Worm (Caenorhabditis elegans) whole organism, L1 larva: ENCODE measurements around the gene C07A12.7.
A peak's percentile ranks its signal among the peaks of the same experiment; 100 is the strongest.

Source experiments
- C16A3.4 ChIP-seq: fragments of 150-350 bp; optimal IDR thresholded peaks from 2 replicates; lab custom pipeline; 2014; ENCODE audit warnings: missing biosample characterization, missing genetic modification characterization
- C34B4.2 ChIP-seq: sonication (generic microtip); optimal IDR thresholded peaks from 2 replicates; lab custom pipeline; 2017; ENCODE audit warnings: mild to moderate bottlenecking, missing genetic modification characterization, missing compliant biosample characterization
- F16B12.6 ChIP-seq: fragments of 150-350 bp; optimal IDR thresholded peaks from 2 replicates; lab custom pipeline; 2014; ENCODE audit warnings: missing biosample characterization, missing genetic modification characterization
- aly-2 ChIP-seq: fragments of 150-350 bp; optimal IDR thresholded peaks from 2 replicates; lab custom pipeline; 2014; ENCODE audit warnings: missing biosample characterization, missing genetic modification characterization
- ama-1 ChIP-seq: fragments of 150-350 bp; optimal IDR thresholded peaks from 2 replicates; lab custom pipeline; 2014
- ceh-8 ChIP-seq: fragments of 200-800 bp; sonication (Bioruptor generic); optimal IDR thresholded peaks from 2 replicates; lab custom pipeline; 2018; ENCODE audit warnings: mild to moderate bottlenecking, missing genetic modification characterization, moderate library complexity, missing compliant biosample characterization
- ceh-82 ChIP-seq, 3 experiments: fragments of 150-350 bp in 1 of 3; sonication (generic microtip) in 2 of 3; optimal IDR thresholded peaks; 2 replicates each; lab custom pipeline; 2014 to 2017; ENCODE audit warnings: missing biosample characterization in 3 of 3, missing genetic modification characterization in 3 of 3
- ceh-88 ChIP-seq: fragments of 200-800 bp; sonication (Bioruptor generic); IDR thresholded peaks from 2 replicates; pipeline ENCODE4 v1.3.6; 2022; ENCODE audit warnings: missing genetic modification characterization, missing compliant biosample characterization
- ceh-90 ChIP-seq: sonication (generic microtip); optimal IDR thresholded peaks from 2 replicates; lab custom pipeline; 2016; ENCODE audit warnings: missing genetic modification characterization, missing compliant biosample characterization
- ces-1 ChIP-seq: fragments of 150-350 bp; optimal IDR thresholded peaks from 2 replicates; lab custom pipeline; 2014; ENCODE audit warnings: missing biosample characterization, missing genetic modification reagents, missing genetic modification characterization
- dpl-1 ChIP-seq, 3 experiments: fragments of 150-350 bp in 2 of 3; sonication (generic microtip) in 1 of 3; optimal IDR thresholded peaks; 2 replicates each; lab custom pipeline; 2014 to 2017; ENCODE audit warnings: missing biosample characterization in 3 of 3, missing genetic modification characterization in 3 of 3, missing genetic modification reagents in 3 of 3
- dsc-1 ChIP-seq: sonication (generic microtip); optimal IDR thresholded peaks from 2 replicates; lab custom pipeline; 2016; ENCODE audit warnings: mild to moderate bottlenecking, missing genetic modification characterization, missing compliant biosample characterization
- egl-13 ChIP-seq: sonication (generic microtip); optimal IDR thresholded peaks from 2 replicates; lab custom pipeline; 2016; ENCODE audit warnings: missing genotype, missing genetic modification reagents, missing genetic modification characterization, missing compliant biosample characterization
- egl-27 ChIP-seq, 2 experiments: fragments of 150-350 bp in 1 of 2; sonication (generic microtip); optimal IDR thresholded peaks; 3 replicates each; lab custom pipeline; 2017 to 2018; ENCODE audit warnings: missing biosample characterization in 2 of 2, missing genetic modification characterization in 2 of 2, missing genetic modification reagents in 2 of 2
- ets-5 ChIP-seq: fragments of 200-800 bp; sonication (Bioruptor generic); IDR thresholded peaks from 2 replicates; pipeline ENCODE4 v1.3.6; 2022; ENCODE audit warnings: missing genetic modification characterization, missing compliant biosample characterization
- fkh-10 ChIP-seq: sonication (generic microtip); optimal IDR thresholded peaks from 2 replicates; lab custom pipeline; 2017; ENCODE audit warnings: missing biosample characterization, missing genetic modification reagents, missing genetic modification characterization
- fkh-4 ChIP-seq: sonication (generic microtip); optimal IDR thresholded peaks from 2 replicates; lab custom pipeline; 2016; ENCODE audit warnings: missing compliant biosample characterization, missing genetic modification characterization, borderline replicate concordance
- fos-1 ChIP-seq: fragments of 150-350 bp; optimal IDR thresholded peaks from 2 replicates; lab custom pipeline; 2014; ENCODE audit warnings: missing biosample characterization, missing genetic modification characterization
- grh-1 ChIP-seq: fragments of 200-800 bp; sonication (Bioruptor generic); IDR thresholded peaks from 2 replicates; pipeline ENCODE4 v1.3.6; 2022; ENCODE audit warnings: missing genetic modification reagents, missing genetic modification characterization, missing compliant biosample characterization
- hlh-4 ChIP-seq: sonication (generic microtip); optimal IDR thresholded peaks from 2 replicates; lab custom pipeline; 2016; ENCODE audit warnings: mild to moderate bottlenecking, missing genetic modification characterization, missing compliant biosample characterization
- lin-39 ChIP-seq: fragments of 150-350 bp; optimal IDR thresholded peaks from 2 replicates; lab custom pipeline; 2014; ENCODE audit warnings: missing biosample characterization, missing genetic modification reagents, missing genetic modification characterization
- lsy-2 ChIP-seq, 2 experiments: fragments of 150-350 bp; optimal IDR thresholded peaks; 2 replicates each; lab custom pipeline; 2014; ENCODE audit warnings: missing biosample characterization in 2 of 2, missing genetic modification characterization in 2 of 2
- mdl-1 ChIP-seq, 2 experiments: fragments of 150-350 bp; optimal IDR thresholded peaks; 2 replicates each; lab custom pipeline; 2014 to 2017; ENCODE audit warnings: missing biosample characterization in 2 of 2, missing genetic modification characterization in 2 of 2, inconsistent platforms in 1 of 2
- mep-1 ChIP-seq: fragments of 150-350 bp; optimal IDR thresholded peaks from 2 replicates; lab custom pipeline; 2014; ENCODE audit warnings: missing biosample characterization, missing genetic modification characterization
- nhr-11 ChIP-seq: fragments of 150-350 bp; optimal IDR thresholded peaks from 2 replicates; lab custom pipeline; 2014; ENCODE audit warnings: missing biosample characterization, missing genetic modification characterization
- nhr-12 ChIP-seq: sonication (generic microtip); optimal IDR thresholded peaks from 2 replicates; lab custom pipeline; 2017; ENCODE audit warnings: missing biosample characterization, missing genetic modification characterization
- nhr-19 ChIP-seq: fragments of 200-800 bp; sonication (Bioruptor generic); conservative IDR thresholded peaks from 2 replicates; pipeline ENCODE4 v1.3.6; 2022; ENCODE audit warnings: missing genetic modification characterization, missing compliant biosample characterization
- nhr-47 ChIP-seq: sonication (generic microtip); optimal IDR thresholded peaks from 2 replicates; lab custom pipeline; 2016; ENCODE audit warnings: mild to moderate bottlenecking, missing genetic modification characterization, moderate library complexity, missing compliant biosample characterization
- nhr-71 ChIP-seq: sonication (generic microtip); optimal IDR thresholded peaks from 2 replicates; lab custom pipeline; 2016; ENCODE audit warnings: mild to moderate bottlenecking, missing genetic modification characterization, moderate library complexity, missing compliant biosample characterization
- nhr-77 ChIP-seq: fragments of 150-350 bp; optimal IDR thresholded peaks from 2 replicates; lab custom pipeline; 2014; ENCODE audit warnings: missing biosample characterization, missing genetic modification characterization
- pax-3 ChIP-seq: fragments of 200-800 bp; sonication (Bioruptor generic); optimal IDR thresholded peaks from 2 replicates; lab custom pipeline; 2018; ENCODE audit warnings: mild to moderate bottlenecking, missing genetic modification characterization, moderate library complexity, missing compliant biosample characterization
- pqm-1 ChIP-seq: sonication (generic microtip); optimal IDR thresholded peaks from 3 replicates; lab custom pipeline; 2017; ENCODE audit warnings: missing biosample characterization, missing genetic modification characterization
- skn-1 ChIP-seq: fragments of 150-350 bp; optimal IDR thresholded peaks from 2 replicates; lab custom pipeline; 2014; ENCODE audit warnings: missing biosample characterization, missing genetic modification characterization
- tbx-2 ChIP-seq: sonication (generic microtip); optimal IDR thresholded peaks from 2 replicates; lab custom pipeline; 2016; ENCODE audit warnings: missing genetic modification characterization, missing compliant biosample characterization
- unc-30 ChIP-seq: sonication (generic microtip); optimal IDR thresholded peaks from 2 replicates; lab custom pipeline; 2017; ENCODE audit warnings: missing biosample characterization, missing genetic modification characterization
- vab-15 ChIP-seq: sonication (generic microtip); optimal IDR thresholded peaks from 2 replicates; lab custom pipeline; 2017; ENCODE audit warnings: missing genotype, mild to moderate bottlenecking, missing genetic modification characterization, missing compliant biosample characterization

C07A12.7 gene

ce11 chrX:4469297-4469816, 52.6 kb downstream of the C07A12.7 start, which contains the start of gene asb-2 (continued):
- TF ChIP-seq nhr-12 (tag; lab: Kevin White, UChicago) (no peak), nhr-47 (tag; lab: Kevin White, UChicago) (peak; percentile 90), ces-1 (GFP tag; lab: Kevin White, UChicago) (no peak), fkh-4 (tag; lab: Kevin White, UChicago) (no peak), nhr-71 (peak; percentile 93), F16B12.6 (tag; lab: Kevin White, UChicago) (peak; percentile 56), lin-39 (peak; percentile 23), ceh-8 (GFP tag; lab: Kevin White, UChicago) (no peak), mdl-1 (tag; optimal IDR thresholded peaks at IDR 0.05; lab: Kevin White, UChicago) (peak in 1 of 2 experiments; percentile 87), dpl-1 (GFP tag; optimal IDR thresholded peaks at IDR 0.05; lab: Kevin White, UChicago) (peak; percentile 69 to 79 (median 78)), ceh-82 (tag; optimal IDR thresholded peaks at IDR 0.05; lab: Kevin White, UChicago) (peak; percentile 74 to 93 (median 79)), mep-1 (tag; lab: Kevin White, UChicago) (peak; percentile 95), dsc-1 (peak; percentile 79), vab-15 (tag; lab: Kevin White, UChicago) (peak; percentile 22), lsy-2 (tag; optimal IDR thresholded peaks at IDR 0.05; lab: Kevin White, UChicago) (peak; percentile 85 to 92), nhr-11 (tag; lab: Kevin White, UChicago) (peak; percentile 67), ceh-90 (tag; lab: Kevin White, UChicago) (peak; percentile 2), tbx-2 (peak; percentile 86), ets-5 (GFP tag; lab: Robert Waterston, UW) (no peak), pax-3 (tag; lab: Kevin White, UChicago) (peak; percentile 39), fos-1 (tag; lab: Kevin White, UChicago) (peak; percentile 90), ama-1 (lab: Kevin White, UChicago) (peak; percentile 40), C16A3.4 (tag; lab: Kevin White, UChicago) (peak; percentile 89), skn-1 (peak; percentile 94), nhr-19 (GFP tag; lab: Robert Waterston, UW) (peak; percentile 86), nhr-77 (tag; lab: Kevin White, UChicago) (peak; percentile 80), C34B4.2 (tag; lab: Kevin White, UChicago) (no peak), fkh-10 (no peak), grh-1 (peak; percentile 70), unc-30 (tag; lab: Kevin White, UChicago) (no peak), egl-13 (peak; percentile 58), hlh-4 (tag; lab: Kevin White, UChicago) (no peak), egl-27 (tag; optimal IDR thresholded peaks at IDR 0.05; lab: Kevin White, UChicago) (no peak), pqm-1 (tag; lab: Kevin White, UChicago) (no peak), aly-2 (peak; percentile 47), ceh-88 (GFP tag; lab: Robert Waterston, UW) (peak; percentile 35; the same call in 1 of the 2 replicates)
